Worm (Caenorhabditis elegans) whole organism, L4 larva: ENCODE measurements around the gene glc-4.

Experiments
- F10B5.3 ChIP-seq: sonication (generic microtip); optimal IDR thresholded peaks from 2 replicates; lab custom pipeline; 2016; ENCODE audit warnings: mild to moderate bottlenecking, missing genetic modification characterization, missing compliant biosample characterization
- F26F4.8 ChIP-seq: fragments of 200-800 bp; sonication (Bioruptor generic); conservative IDR thresholded peaks from 2 replicates; pipeline ENCODE4 v1.3.6; 2022; ENCODE audit warnings: missing genetic modification characterization, missing compliant biosample characterization
- F37D6.2 ChIP-seq: sonication (generic microtip); optimal IDR thresholded peaks from 2 replicates; lab custom pipeline; 2016; ENCODE audit warnings: mild to moderate bottlenecking, missing genetic modification characterization, missing compliant biosample characterization
- R02D3.7 ChIP-seq: fragments of 150-350 bp; sonication (generic microtip); optimal IDR thresholded peaks from 3 replicates; lab custom pipeline; 2014; ENCODE audit warnings: missing biosample characterization, missing genetic modification characterization
- T26A8.4 ChIP-seq: fragments of 200-800 bp; sonication (Bioruptor generic); IDR thresholded peaks from 2 replicates; pipeline ENCODE4 v1.3.6; 2022; ENCODE audit warnings: missing genetic modification characterization, missing compliant biosample characterization
- Y75B8A.6 ChIP-seq: fragments of 200-800 bp; sonication (Bioruptor generic); IDR thresholded peaks from 2 replicates; pipeline ENCODE4 v1.3.6; 2022; ENCODE audit warnings: missing genetic modification reagents, missing genetic modification characterization, missing compliant biosample characterization
- ZK337.2 ChIP-seq: fragments of 200-800 bp; sonication (Bioruptor generic); IDR thresholded peaks from 2 replicates; pipeline ENCODE4 v1.3.6; 2022; ENCODE audit warnings: missing genetic modification reagents, missing genetic modification characterization, missing compliant biosample characterization
- aly-2 ChIP-seq: sonication (generic microtip); optimal IDR thresholded peaks from 2 replicates; lab custom pipeline; 2018; ENCODE audit warnings: missing biosample characterization, missing genetic modification characterization
- arid-1 ChIP-seq: fragments of 200-800 bp; sonication (Bioruptor generic); conservative IDR thresholded peaks from 2 replicates; pipeline ENCODE4 v1.3.6; 2022; ENCODE audit warnings: missing genetic modification reagents, missing genetic modification characterization, missing compliant biosample characterization
- attf-4 ChIP-seq: sonication (generic microtip); optimal IDR thresholded peaks from 3 replicates; lab custom pipeline; 2017; ENCODE audit warnings: missing biosample characterization, missing genetic modification characterization
- ceh-20 ChIP-seq: fragments of 200-800 bp; sonication (Bioruptor generic); IDR thresholded peaks from 2 replicates; pipeline ENCODE4 v1.3.6; 2022; ENCODE audit warnings: missing genetic modification reagents, missing genetic modification characterization, missing compliant biosample characterization
- ceh-44 ChIP-seq: fragments of 200-800 bp; sonication (Bioruptor generic); IDR thresholded peaks from 2 replicates; pipeline ENCODE4 v1.3.6; 2022; ENCODE audit warnings: missing genetic modification reagents, missing genetic modification characterization, missing compliant biosample characterization
- cey-2 ChIP-seq: sonication (generic microtip); optimal IDR thresholded peaks from 3 replicates; lab custom pipeline; 2017; ENCODE audit warnings: missing genetic modification characterization, mild to moderate bottlenecking, missing compliant biosample characterization, antibody characterized with exemption, borderline replicate concordance; ENCODE audit not compliant: insufficient read depth
- ctbp-1 ChIP-seq: fragments of 200-800 bp; sonication (Bioruptor generic); IDR thresholded peaks from 2 replicates; pipeline ENCODE4 v1.3.6; 2022; ENCODE audit warnings: missing genetic modification reagents, missing genetic modification characterization, missing compliant biosample characterization
- daf-16 ChIP-seq, 3 experiments: sonication (generic microtip); optimal IDR thresholded peaks; 2 replicates each; lab custom pipeline; 2016 to 2017; ENCODE audit warnings: missing genetic modification characterization in 3 of 3, missing genetic modification reagents in 3 of 3, mild to moderate bottlenecking in 2 of 3, missing compliant biosample characterization in 2 of 3, missing biosample characterization in 1 of 3, moderate library complexity in 1 of 3
- daf-8 ChIP-seq: fragments of 200-800 bp; sonication (Bioruptor generic); IDR thresholded peaks from 2 replicates; pipeline ENCODE4 v1.3.6; 2022; ENCODE audit warnings: missing genetic modification characterization, missing compliant biosample characterization
- dmd-8 ChIP-seq: fragments of 200-800 bp; sonication (Bioruptor generic); IDR thresholded peaks from 2 replicates; pipeline ENCODE4 v1.3.6; 2022; ENCODE audit warnings: missing genetic modification characterization, missing compliant biosample characterization
- dmd-9 ChIP-seq: fragments of 200-800 bp; sonication (Bioruptor generic); IDR thresholded peaks from 2 replicates; pipeline ENCODE4 v1.3.6; 2022; ENCODE audit warnings: missing genetic modification reagents, missing genetic modification characterization, missing compliant biosample characterization
- fkh-10 ChIP-seq: fragments of 150-350 bp; optimal IDR thresholded peaks from 2 replicates; lab custom pipeline; 2014; ENCODE audit warnings: missing biosample characterization, missing genetic modification reagents, missing genetic modification characterization
- hlh-11 ChIP-seq: fragments of 200-800 bp; sonication (Bioruptor generic); optimal IDR thresholded peaks from 2 replicates; lab custom pipeline; 2018; ENCODE audit warnings: mild to moderate bottlenecking, missing genetic modification characterization, missing compliant biosample characterization
- jun-1 ChIP-seq: fragments of 150-350 bp; optimal IDR thresholded peaks from 2 replicates; lab custom pipeline; 2014; ENCODE audit warnings: missing biosample characterization, missing genetic modification reagents, missing genetic modification characterization
- lim-7 ChIP-seq: fragments of 200-800 bp; sonication (Bioruptor generic); IDR thresholded peaks from 2 replicates; pipeline ENCODE4 v1.3.6; 2022; ENCODE audit warnings: missing genetic modification characterization, missing compliant biosample characterization
- lin-1 ChIP-seq: fragments of 200-800 bp; sonication (Bioruptor generic); IDR thresholded peaks from 2 replicates; pipeline ENCODE4 v1.3.6; 2022; ENCODE audit warnings: missing genetic modification reagents, missing genetic modification characterization, missing compliant biosample characterization
- lin-15B ChIP-seq: fragments of 150-350 bp; sonication (generic microtip); optimal IDR thresholded peaks from 3 replicates; lab custom pipeline; 2014; ENCODE audit warnings: missing biosample characterization, missing genetic modification characterization
- lin-39 ChIP-seq: fragments of 150-350 bp; optimal IDR thresholded peaks from 2 replicates; lab custom pipeline; 2014; ENCODE audit warnings: missing biosample characterization, missing genetic modification reagents, missing genetic modification characterization
- lsy-2 ChIP-seq, 2 experiments: fragments of 150-350 bp in 1 of 2; sonication (generic microtip) in 1 of 2; optimal IDR thresholded peaks; 2 replicates each; lab custom pipeline; 2014 to 2017; ENCODE audit warnings: missing biosample characterization in 2 of 2, missing genetic modification characterization in 2 of 2
- madf-5 ChIP-seq, 2 experiments: fragments of 200-800 bp; sonication (Bioruptor generic); IDR thresholded peaks; 2 replicates each; pipeline ENCODE4 v1.3.6; 2022; ENCODE audit warnings: missing compliant biosample characterization in 2 of 2, missing genetic modification characterization in 2 of 2
- mdt-29 ChIP-seq: fragments of 200-800 bp; sonication (Bioruptor generic); IDR thresholded peaks from 2 replicates; pipeline ENCODE4 v1.3.6; 2022; ENCODE audit warnings: missing genetic modification reagents, missing genetic modification characterization, missing compliant biosample characterization
- mep-1 ChIP-seq: fragments of 150-350 bp; sonication (generic microtip); optimal IDR thresholded peaks from 3 replicates; lab custom pipeline; 2014; ENCODE audit warnings: missing biosample characterization, missing genetic modification characterization
- mxl-2 ChIP-seq: fragments of 200-800 bp; sonication (Bioruptor generic); conservative IDR thresholded peaks from 2 replicates; pipeline ENCODE4 v1.3.6; 2022; ENCODE audit warnings: missing genetic modification reagents, missing genetic modification characterization, missing compliant biosample characterization
- mxl-3 ChIP-seq: fragments of 200-800 bp; sonication (Bioruptor generic); optimal IDR thresholded peaks from 2 replicates; lab custom pipeline; 2018; ENCODE audit warnings: mild to moderate bottlenecking, missing genetic modification characterization, missing compliant biosample characterization
- nhr-10 ChIP-seq: fragments of 150-350 bp; optimal IDR thresholded peaks from 2 replicates; lab custom pipeline; 2014; ENCODE audit warnings: missing biosample characterization, missing genetic modification characterization
- nhr-102 ChIP-seq: sonication (generic microtip); optimal IDR thresholded peaks from 2 replicates; lab custom pipeline; 2016; ENCODE audit warnings: mild to moderate bottlenecking, missing genetic modification characterization, moderate library complexity, missing compliant biosample characterization
- nhr-111 ChIP-seq: fragments of 200-800 bp; sonication (Bioruptor generic); optimal IDR thresholded peaks from 2 replicates; lab custom pipeline; 2018; ENCODE audit warnings: mild to moderate bottlenecking, missing genetic modification characterization, missing compliant biosample characterization
- nhr-237 ChIP-seq: sonication (generic microtip); optimal IDR thresholded peaks from 2 replicates; lab custom pipeline; 2017; ENCODE audit warnings: missing biosample characterization, missing genetic modification characterization
- nhr-42 ChIP-seq: fragments of 200-800 bp; sonication (Bioruptor generic); IDR thresholded peaks from 2 replicates; pipeline ENCODE4 v1.3.6; 2022; ENCODE audit warnings: missing genetic modification characterization, missing compliant biosample characterization
- nhr-6 ChIP-seq: fragments of 150-350 bp; optimal IDR thresholded peaks from 2 replicates; lab custom pipeline; 2014; ENCODE audit warnings: missing biosample characterization, missing genetic modification characterization
- nhr-77 ChIP-seq: fragments of 150-350 bp; optimal IDR thresholded peaks from 2 replicates; lab custom pipeline; 2014; ENCODE audit warnings: missing biosample characterization, missing genetic modification characterization
- pha-4 ChIP-seq, 2 experiments: fragments of 150-350 bp in 1 of 2; fragments of 200-800 bp in 1 of 2; sonication (Bioruptor generic) in 1 of 2; IDR thresholded peaks in 1 of 2; optimal IDR thresholded peaks in 1 of 2; 2 replicates each; pipeline versions ENCODE4 v1.3.6 to Lab custom; 2014 to 2022; ENCODE audit warnings: missing genetic modification characterization in 2 of 2, missing genetic modification reagents in 2 of 2, missing biosample characterization in 1 of 2, missing compliant biosample characterization in 1 of 2
- saeg-2 ChIP-seq: fragments of 200-800 bp; sonication (Bioruptor generic); IDR thresholded peaks from 2 replicates; pipeline ENCODE4 v1.3.6; 2022; ENCODE audit warnings: missing genetic modification reagents, missing genetic modification characterization, missing compliant biosample characterization
- sdz-12 ChIP-seq: fragments of 200-800 bp; sonication (Bioruptor generic); optimal IDR thresholded peaks from 2 replicates; lab custom pipeline; 2018; ENCODE audit warnings: mild to moderate bottlenecking, missing genetic modification characterization, missing compliant biosample characterization
- set-16 ChIP-seq: fragments of 200-800 bp; sonication (Bioruptor generic); IDR thresholded peaks from 2 replicates; pipeline ENCODE4 v1.3.6; 2022; ENCODE audit warnings: missing genetic modification reagents, missing genetic modification characterization, missing compliant biosample characterization
- snpc-4 ChIP-seq: fragments of 150-350 bp; optimal IDR thresholded peaks from 2 replicates; lab custom pipeline; 2014; ENCODE audit warnings: missing biosample characterization, missing genetic modification characterization
- tra-1 ChIP-seq: fragments of 200-800 bp; sonication (Bioruptor generic); IDR thresholded peaks from 2 replicates; pipeline ENCODE4 v1.3.6; 2022; ENCODE audit warnings: missing genetic modification reagents, missing genetic modification characterization, missing compliant biosample characterization
- unc-39 ChIP-seq: sonication (generic microtip); optimal IDR thresholded peaks from 2 replicates; lab custom pipeline; 2017; ENCODE audit warnings: missing biosample characterization, missing genetic modification characterization
- unc-62 ChIP-seq, 3 experiments: fragments of 150-350 bp in 1 of 3; sonication (generic microtip); optimal IDR thresholded peaks in 2 of 3; peaks in 1 of 3; 1 replicate in 1 of 3; 2 replicates in 2 of 3; lab custom pipeline; 2014 to 2017; ENCODE audit warnings: missing biosample characterization in 3 of 3, missing genetic modification characterization in 3 of 3, missing genetic modification reagents in 3 of 3, missing genotype in 1 of 3
- zfp-3 ChIP-seq: fragments of 200-800 bp; sonication (Bioruptor generic); conservative IDR thresholded peaks from 2 replicates; pipeline ENCODE4 v1.3.6; 2022; ENCODE audit warnings: missing genetic modification reagents, missing genetic modification characterization, missing compliant biosample characterization

Gene glc-4

DNA sequence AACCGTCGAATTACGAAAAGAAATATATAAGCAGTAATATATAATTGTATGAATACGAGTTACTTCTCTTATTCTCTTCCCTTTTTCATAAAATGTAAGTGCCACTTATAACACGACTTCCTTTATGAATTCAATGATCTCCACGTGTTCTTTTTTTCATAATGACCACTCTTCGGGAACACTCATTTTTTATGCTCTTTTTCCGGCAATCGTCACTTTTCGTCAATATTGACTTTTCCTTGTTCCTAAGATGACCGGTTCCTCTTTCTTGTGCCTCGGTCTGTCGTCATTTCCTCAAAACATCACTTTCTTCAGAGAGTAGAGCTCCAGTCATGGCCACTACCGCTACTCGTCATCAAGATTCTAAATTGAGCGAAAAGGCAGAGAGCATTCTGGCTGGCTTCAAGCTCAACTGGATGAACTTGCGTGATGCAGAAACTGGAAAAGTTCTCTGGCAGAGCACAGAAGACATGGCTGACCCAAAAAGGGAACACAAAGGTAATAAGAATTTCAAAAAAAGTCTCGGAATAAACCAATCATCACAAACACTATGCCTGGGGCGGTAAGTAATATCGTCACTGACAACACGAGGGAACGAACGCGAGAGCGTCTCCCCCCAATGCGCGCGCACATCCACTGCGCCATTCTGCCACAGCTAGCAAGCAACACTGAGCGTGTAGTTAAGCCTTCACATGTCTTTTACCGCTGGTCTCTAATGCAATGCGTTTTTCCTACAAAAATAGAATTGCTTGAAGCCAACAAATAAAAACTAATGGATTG lies 8.9 kb upstream of the glc-4 start, which contains the start of gene pdl-1 (continued):
- TF ChIP-seq saeg-2 (GFP tag; lab: Robert Waterston, UW): peak; percentile 85
- peak; percentile 86 for TF ChIP-seq Y75B8A.6
- TF ChIP-seq ceh-20 (GFP tag; lab: Robert Waterston, UW): peak; percentile 74; the same call in 1 of the 2 replicates
- peak; percentile 94 for TF ChIP-seq arid-1 (GFP tag; lab: Robert Waterston, UW)
- TF ChIP-seq cey-2 (tag; lab: Kevin White, UChicago): no peak
- peak; percentile 76 for TF ChIP-seq nhr-102
- TF ChIP-seq nhr-111 (GFP tag; lab: Kevin White, UChicago): peak; percentile 91
- peak; percentile 54; the same call in 1 of the 2 replicates for TF ChIP-seq set-16 (GFP tag; lab: Robert Waterston, UW)
- peak; percentile 53 for TF ChIP-seq mxl-3
- TF ChIP-seq tra-1: peak; percentile 82
- TF ChIP-seq hlh-11 (tag; lab: Kevin White, UChicago): peak; percentile 60
- no peak for TF ChIP-seq fkh-10 (GFP tag; lab: Kevin White, UChicago)
- peak; percentile 93 for TF ChIP-seq ctbp-1
- TF ChIP-seq F26F4.8 (GFP tag; lab: Robert Waterston, UW): peak; percentile 94
- peak in 1 of 2 experiments; percentile 72 for TF ChIP-seq lsy-2 (tag; optimal IDR thresholded peaks at IDR 0.05; lab: Kevin White, UChicago)
- TF ChIP-seq T26A8.4 (GFP tag; lab: Robert Waterston, UW): peak; percentile 93
- peak; percentile 97 for TF ChIP-seq dmd-8 (GFP tag; lab: Robert Waterston, UW)
- peak; percentile 69 for TF ChIP-seq F10B5.3
- TF ChIP-seq ceh-44: peak; percentile 77
- peak; percentile 80 for TF ChIP-seq mep-1 (tag; lab: Kevin White, UChicago)
- peak; percentile 81 for TF ChIP-seq ZK337.2 (GFP tag; lab: Robert Waterston, UW)
- no peak for TF ChIP-seq lin-39 (tag; lab: Kevin White, UChicago)
- no peak for TF ChIP-seq jun-1 (tag; lab: Kevin White, UChicago)
- no peak for TF ChIP-seq nhr-10 (tag; lab: Kevin White, UChicago)
- no peak for TF ChIP-seq aly-2
- peak; percentile 40 for TF ChIP-seq nhr-77 (tag; lab: Kevin White, UChicago)
- peak; percentile 99 for TF ChIP-seq lim-7 (GFP tag; lab: Robert Waterston, UW)
- peak; percentile 85 for TF ChIP-seq mdt-29 (GFP tag; lab: Robert Waterston, UW)
- TF ChIP-seq zfp-3: peak; percentile 63; the same call in 1 of the 2 replicates
- peak in 1 of 2 experiments; percentile 89 for TF ChIP-seq unc-62 (GFP tag; optimal IDR thresholded peaks at IDR 0.05 in 1 of 2; lab: Kevin White, UChicago)
- TF ChIP-seq unc-62 (tag; optimal IDR thresholded peaks at IDR 0.05; lab: Kevin White, UChicago): peak; percentile 11
- TF ChIP-seq lin-1 (GFP tag; lab: Robert Waterston, UW): peak; percentile 94
- peak; percentile 28 for TF ChIP-seq attf-4 (tag; lab: Kevin White, UChicago)
- peak; percentile 69; the same call in 1 of the 2 replicates for TF ChIP-seq nhr-42 (GFP tag; lab: Robert Waterston, UW)
- TF ChIP-seq pha-4 (GFP tag; IDR thresholded peaks at IDR 0.05; lab: Robert Waterston, UW): peak; percentile 96
- peak; percentile 58 for TF ChIP-seq pha-4 (tag; optimal IDR thresholded peaks at IDR 0.05; lab: Kevin White, UChicago)
- TF ChIP-seq R02D3.7: no peak
- TF ChIP-seq nhr-237 (tag; lab: Kevin White, UChicago): no peak
- TF ChIP-seq sdz-12: peak; percentile 88
- TF ChIP-seq mxl-2 (GFP tag; lab: Robert Waterston, UW): no peak; the same call in 1 of the 2 replicates
- TF ChIP-seq snpc-4 (tag; lab: Kevin White, UChicago): no peak
- peak; percentile 68 for TF ChIP-seq F37D6.2 (tag; lab: Kevin White, UChicago)
- TF ChIP-seq dmd-9: peak; percentile 81
- TF ChIP-seq daf-8 (GFP tag; lab: Robert Waterston, UW): peak; percentile 24; the same call in 1 of the 2 replicates
- TF ChIP-seq nhr-6: peak; percentile 46
- no peak for TF ChIP-seq lin-15B
- TF ChIP-seq madf-5 (GFP tag; IDR thresholded peaks at IDR 0.05; lab: Robert Waterston, UW): peak; percentile 74 to 96; a peak in 3 of 4 replicates
- peak; percentile 70 to 93 for TF ChIP-seq daf-16 (GFP tag; optimal IDR thresholded peaks at IDR 0.05; lab: Kevin White, UChicago)
- TF ChIP-seq daf-16 (tag; optimal IDR thresholded peaks at IDR 0.05; lab: Kevin White, UChicago): peak; percentile 81
- TF ChIP-seq unc-39 (tag; lab: Kevin White, UChicago): no peak
